Worm (Caenorhabditis elegans): ENCODE data around the gene srh-27.

ce11 chrII:12414805-12415204, 33.5 kb upstream of the srh-27 start, which contains the start of gene Y57A10C.11:
- no peak for TF ChIP-seq hlh-13 (GFP tag; optimal IDR thresholded peaks at IDR 0.05)
- no peak for TF ChIP-seq T23F11.4 (GFP tag; optimal IDR thresholded peaks at IDR 0.05)
